Worm (Caenorhabditis elegans) whole organism, L1 larva: Measurements from ENCODE around the gene ral-1.

Experiments used
- C16A3.4 ChIP-seq: fragments of 150-350 bp; optimal IDR thresholded peaks from 2 replicates; lab custom pipeline; 2014; ENCODE audit warnings: missing biosample characterization, missing genetic modification characterization
- blmp-1 ChIP-seq: fragments of 150-350 bp; optimal IDR thresholded peaks from 2 replicates; lab custom pipeline; 2014; ENCODE audit warnings: missing biosample characterization, missing genetic modification characterization
- ceh-63 ChIP-seq: fragments of 200-800 bp; sonication (Bioruptor generic); optimal IDR thresholded peaks from 2 replicates; lab custom pipeline; 2018; ENCODE audit warnings: mild to moderate bottlenecking, missing genetic modification characterization, missing compliant biosample characterization
- ceh-88 ChIP-seq: fragments of 200-800 bp; sonication (Bioruptor generic); IDR thresholded peaks from 2 replicates; pipeline ENCODE4 v1.3.6; 2022; ENCODE audit warnings: missing genetic modification characterization, missing compliant biosample characterization
- ceh-90 ChIP-seq: sonication (generic microtip); optimal IDR thresholded peaks from 2 replicates; lab custom pipeline; 2016; ENCODE audit warnings: missing genetic modification characterization, missing compliant biosample characterization
- ces-1 ChIP-seq: fragments of 150-350 bp; optimal IDR thresholded peaks from 2 replicates; lab custom pipeline; 2014; ENCODE audit warnings: missing biosample characterization, missing genetic modification reagents, missing genetic modification characterization
- dpl-1 ChIP-seq, 3 experiments: fragments of 150-350 bp in 2 of 3; sonication (generic microtip) in 1 of 3; optimal IDR thresholded peaks; 2 replicates each; lab custom pipeline; 2014 to 2017; ENCODE audit warnings: missing biosample characterization in 3 of 3, missing genetic modification characterization in 3 of 3, missing genetic modification reagents in 3 of 3
- dsc-1 ChIP-seq: sonication (generic microtip); optimal IDR thresholded peaks from 2 replicates; lab custom pipeline; 2016; ENCODE audit warnings: mild to moderate bottlenecking, missing genetic modification characterization, missing compliant biosample characterization
- efl-1 ChIP-seq, 4 experiments: fragments of 150-350 bp; optimal IDR thresholded peaks in 3 of 4; peaks in 1 of 4; 1 replicate in 1 of 4; 2 replicates in 3 of 4; lab custom pipeline; 2014; ENCODE audit warnings: missing biosample characterization in 2 of 4, missing genetic modification characterization in 2 of 4, missing genetic modification reagents in 2 of 4
- efl-3 ChIP-seq: fragments of 200-800 bp; sonication (Bioruptor generic); optimal IDR thresholded peaks from 2 replicates; lab custom pipeline; 2018; ENCODE audit warnings: mild to moderate bottlenecking, missing genetic modification characterization, missing compliant biosample characterization
- egl-13 ChIP-seq: sonication (generic microtip); optimal IDR thresholded peaks from 2 replicates; lab custom pipeline; 2016; ENCODE audit warnings: missing genotype, missing genetic modification reagents, missing genetic modification characterization, missing compliant biosample characterization
- elt-3 ChIP-seq, 6 experiments: fragments of 150-350 bp in 1 of 6; sonication (generic microtip); optimal IDR thresholded peaks; 2 replicates each; lab custom pipeline; 2017 to 2018; ENCODE audit warnings: missing biosample characterization in 6 of 6, missing genetic modification characterization in 6 of 6, inconsistent platforms in 1 of 6
- fkh-10 ChIP-seq: sonication (generic microtip); optimal IDR thresholded peaks from 2 replicates; lab custom pipeline; 2017; ENCODE audit warnings: missing biosample characterization, missing genetic modification reagents, missing genetic modification characterization
- fkh-8 ChIP-seq: sonication (generic microtip); optimal IDR thresholded peaks from 2 replicates; lab custom pipeline; 2016; ENCODE audit warnings: mild to moderate bottlenecking, missing genetic modification characterization, missing compliant biosample characterization
- fos-1 ChIP-seq: fragments of 150-350 bp; optimal IDR thresholded peaks from 2 replicates; lab custom pipeline; 2014; ENCODE audit warnings: missing biosample characterization, missing genetic modification characterization
- hlh-4 ChIP-seq: sonication (generic microtip); optimal IDR thresholded peaks from 2 replicates; lab custom pipeline; 2016; ENCODE audit warnings: mild to moderate bottlenecking, missing genetic modification characterization, missing compliant biosample characterization
- irx-1 ChIP-seq: sonication (generic microtip); optimal IDR thresholded peaks from 2 replicates; lab custom pipeline; 2016; ENCODE audit warnings: missing genetic modification characterization, missing compliant biosample characterization
- lin-14 ChIP-seq: fragments of 200-800 bp; sonication (Bioruptor generic); optimal IDR thresholded peaks from 2 replicates; lab custom pipeline; 2018; ENCODE audit warnings: mild to moderate bottlenecking, missing genetic modification characterization, moderate library complexity, missing compliant biosample characterization
- lin-15B ChIP-seq: fragments of 150-350 bp; sonication (generic microtip); optimal IDR thresholded peaks from 3 replicates; lab custom pipeline; 2014; ENCODE audit warnings: missing biosample characterization, missing genetic modification characterization
- lin-35 ChIP-seq, 2 experiments: fragments of 150-350 bp; optimal IDR thresholded peaks; 2 replicates each; lab custom pipeline; 2014; ENCODE audit warnings: missing biosample characterization in 2 of 2, missing genetic modification characterization in 2 of 2, missing genetic modification reagents in 2 of 2
- lir-3 ChIP-seq: sonication (generic microtip); optimal IDR thresholded peaks from 2 replicates; lab custom pipeline; 2016; ENCODE audit warnings: mild to moderate bottlenecking, missing genetic modification characterization, moderate library complexity, missing compliant biosample characterization; ENCODE audit not compliant: poor library complexity
- lsy-2 ChIP-seq, 2 experiments: fragments of 150-350 bp; optimal IDR thresholded peaks; 2 replicates each; lab custom pipeline; 2014; ENCODE audit warnings: missing biosample characterization in 2 of 2, missing genetic modification characterization in 2 of 2
- mab-9 ChIP-seq: fragments of 200-800 bp; sonication (Bioruptor generic); IDR thresholded peaks from 2 replicates; pipeline ENCODE4 v1.3.6; 2022; ENCODE audit warnings: missing genetic modification reagents, missing genetic modification characterization, missing compliant biosample characterization
- mdl-1 ChIP-seq, 2 experiments: fragments of 150-350 bp; optimal IDR thresholded peaks; 2 replicates each; lab custom pipeline; 2014 to 2017; ENCODE audit warnings: missing biosample characterization in 2 of 2, missing genetic modification characterization in 2 of 2, inconsistent platforms in 1 of 2
- mep-1 ChIP-seq: fragments of 150-350 bp; optimal IDR thresholded peaks from 2 replicates; lab custom pipeline; 2014; ENCODE audit warnings: missing biosample characterization, missing genetic modification characterization
- nhr-19 ChIP-seq: fragments of 200-800 bp; sonication (Bioruptor generic); conservative IDR thresholded peaks from 2 replicates; pipeline ENCODE4 v1.3.6; 2022; ENCODE audit warnings: missing genetic modification characterization, missing compliant biosample characterization
- nhr-20 ChIP-seq: sonication (generic microtip); optimal IDR thresholded peaks from 2 replicates; lab custom pipeline; 2016; ENCODE audit warnings: mild to moderate bottlenecking, missing genetic modification characterization, missing compliant biosample characterization
- nhr-237 ChIP-seq: fragments of 150-350 bp; optimal IDR thresholded peaks from 2 replicates; lab custom pipeline; 2014; ENCODE audit warnings: missing biosample characterization, missing genetic modification characterization
- nhr-28 ChIP-seq: fragments of 150-350 bp; optimal IDR thresholded peaks from 2 replicates; lab custom pipeline; 2014; ENCODE audit warnings: missing biosample characterization, missing genetic modification characterization
- nhr-47 ChIP-seq: sonication (generic microtip); optimal IDR thresholded peaks from 2 replicates; lab custom pipeline; 2016; ENCODE audit warnings: mild to moderate bottlenecking, missing genetic modification characterization, moderate library complexity, missing compliant biosample characterization
- nhr-76 ChIP-seq: sonication (generic microtip); optimal IDR thresholded peaks from 2 replicates; lab custom pipeline; 2017; ENCODE audit warnings: missing biosample characterization, missing genetic modification characterization
- nhr-77 ChIP-seq: fragments of 150-350 bp; optimal IDR thresholded peaks from 2 replicates; lab custom pipeline; 2014; ENCODE audit warnings: missing biosample characterization, missing genetic modification characterization
- nhr-85 ChIP-seq: sonication (generic microtip); peaks from one replicate; lab custom pipeline; 2016; ENCODE audit warnings: missing genetic modification characterization, inconsistent platforms, missing compliant biosample characterization
- pqm-1 ChIP-seq: sonication (generic microtip); optimal IDR thresholded peaks from 3 replicates; lab custom pipeline; 2017; ENCODE audit warnings: missing biosample characterization, missing genetic modification characterization
- rnt-1 ChIP-seq: sonication (generic microtip); optimal IDR thresholded peaks from 2 replicates; lab custom pipeline; 2016; ENCODE audit warnings: mild to moderate bottlenecking, missing genetic modification characterization, moderate library complexity, missing compliant biosample characterization
- skn-1 ChIP-seq: fragments of 150-350 bp; optimal IDR thresholded peaks from 2 replicates; lab custom pipeline; 2014; ENCODE audit warnings: missing biosample characterization, missing genetic modification characterization
- snu-23 ChIP-seq: sonication (generic microtip); optimal IDR thresholded peaks from 2 replicates; lab custom pipeline; 2016; ENCODE audit warnings: missing genetic modification characterization, missing compliant biosample characterization
- sptf-1 ChIP-seq: fragments of 150-350 bp; optimal IDR thresholded peaks from 2 replicates; lab custom pipeline; 2014; ENCODE audit warnings: missing biosample characterization, missing genetic modification characterization
- sup-37 ChIP-seq: fragments of 200-800 bp; sonication (Bioruptor generic); optimal IDR thresholded peaks from 2 replicates; lab custom pipeline; 2018; ENCODE audit warnings: mild to moderate bottlenecking, missing genetic modification characterization, missing compliant biosample characterization
- unc-130 ChIP-seq: fragments of 150-350 bp; optimal IDR thresholded peaks from 2 replicates; lab custom pipeline; 2017; ENCODE audit warnings: missing biosample characterization, missing genetic modification characterization, inconsistent platforms
- unc-30 ChIP-seq: sonication (generic microtip); optimal IDR thresholded peaks from 2 replicates; lab custom pipeline; 2017; ENCODE audit warnings: missing biosample characterization, missing genetic modification characterization
- unc-62 ChIP-seq: fragments of 150-350 bp; optimal IDR thresholded peaks from 2 replicates; lab custom pipeline; 2014; ENCODE audit warnings: missing biosample characterization, missing genetic modification reagents, missing genetic modification characterization
- unc-98 ChIP-seq: fragments of 200-800 bp; sonication (Bioruptor generic); IDR thresholded peaks from 2 replicates; pipeline ENCODE4 v1.3.6; 2022; ENCODE audit warnings: missing genetic modification characterization, missing compliant biosample characterization
- vab-15 ChIP-seq: sonication (generic microtip); optimal IDR thresholded peaks from 2 replicates; lab custom pipeline; 2017; ENCODE audit warnings: missing genotype, mild to moderate bottlenecking, missing genetic modification characterization, missing compliant biosample characterization
- xbp-1 ChIP-seq: sonication (generic microtip); optimal IDR thresholded peaks from 2 replicates; lab custom pipeline; 2016; ENCODE audit warnings: missing genetic modification characterization, missing compliant biosample characterization
- ztf-11 ChIP-seq, 2 experiments: sonication (generic microtip); optimal IDR thresholded peaks; 2 replicates each; lab custom pipeline; 2016 to 2017; ENCODE audit warnings: missing genetic modification characterization in 2 of 2, missing biosample characterization in 1 of 2, missing compliant biosample characterization in 1 of 2

Gene ral-1

DNA sequence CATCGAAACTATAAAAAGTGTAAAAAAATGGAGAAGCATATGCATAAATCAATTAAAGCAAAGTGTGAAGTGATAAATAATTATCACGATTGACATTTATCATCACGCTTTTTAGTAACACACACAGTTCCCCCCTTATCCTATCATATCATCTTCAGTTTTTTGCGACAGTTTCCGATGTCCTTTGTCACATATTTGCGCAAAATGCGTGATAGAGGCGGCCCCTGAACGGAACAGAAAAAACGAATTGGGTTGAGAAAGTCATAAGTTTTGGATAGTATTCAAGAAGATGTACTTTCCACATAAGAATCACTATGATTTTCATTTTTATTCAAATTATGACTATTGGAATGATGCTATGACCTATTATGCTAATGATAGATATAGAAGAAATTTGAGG is 38.0 kb downstream of the ral-1 start:
- peak; percentile 56 for TF ChIP-seq lin-14 (GFP tag; lab: Kevin White, UChicago)
- TF ChIP-seq dpl-1 (GFP tag; optimal IDR thresholded peaks at IDR 0.05; lab: Kevin White, UChicago) = no peak
- TF ChIP-seq elt-3 (tag; optimal IDR thresholded peaks at IDR 0.05; lab: Kevin White, UChicago) = peak in 3 of 6 experiments; percentile 2 to 35 (median 9)
- peak; percentile 71 for TF ChIP-seq blmp-1

DNA sequence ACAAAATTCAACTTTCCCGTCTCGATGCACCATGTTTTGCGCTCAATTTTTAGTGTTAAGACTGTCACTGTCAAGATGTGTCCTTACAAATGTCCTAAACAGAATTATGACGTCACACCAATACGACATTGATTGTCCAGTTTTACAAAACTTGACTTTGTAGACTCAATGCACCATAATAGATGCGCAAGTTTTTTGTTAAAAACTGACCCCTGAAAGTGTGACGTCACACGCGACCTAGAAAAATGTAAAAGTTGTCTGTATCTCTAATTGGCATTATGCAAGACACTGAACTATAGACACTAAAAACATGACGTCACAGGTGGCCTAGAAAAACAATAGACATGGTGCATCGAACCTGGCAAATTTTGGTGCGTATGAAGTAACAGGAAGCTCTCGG is 40.0 kb downstream of the ral-1 start:
- TF ChIP-seq xbp-1 (tag; lab: Kevin White, UChicago) (no peak), ceh-90 (tag; lab: Kevin White, UChicago) (no peak), nhr-76 (tag; lab: Kevin White, UChicago) (no peak), nhr-237 (no peak), efl-1 (optimal IDR thresholded peaks at IDR 0.05; lab: Kevin White, UChicago) (no peak), efl-1 (GFP tag; optimal IDR thresholded peaks at IDR 0.05 in 1 of 2; lab: Kevin White, UChicago) (no peak), hlh-4 (tag; lab: Kevin White, UChicago) (no peak), ceh-63 (GFP tag; lab: Kevin White, UChicago) (no peak), nhr-77 (no peak), unc-130 (no peak), sptf-1 (tag; lab: Kevin White, UChicago) (no peak), dsc-1 (no peak), nhr-20 (tag; lab: Kevin White, UChicago) (no peak), mab-9 (no peak), ceh-88 (GFP tag; lab: Robert Waterston, UW) (no peak), rnt-1 (tag; lab: Kevin White, UChicago) (no peak), irx-1 (tag; lab: Kevin White, UChicago) (no peak), lin-15B (no peak), sup-37 (GFP tag; lab: Kevin White, UChicago) (no peak), fos-1 (no peak), lir-3 (tag; lab: Kevin White, UChicago) (no peak)

DNA sequence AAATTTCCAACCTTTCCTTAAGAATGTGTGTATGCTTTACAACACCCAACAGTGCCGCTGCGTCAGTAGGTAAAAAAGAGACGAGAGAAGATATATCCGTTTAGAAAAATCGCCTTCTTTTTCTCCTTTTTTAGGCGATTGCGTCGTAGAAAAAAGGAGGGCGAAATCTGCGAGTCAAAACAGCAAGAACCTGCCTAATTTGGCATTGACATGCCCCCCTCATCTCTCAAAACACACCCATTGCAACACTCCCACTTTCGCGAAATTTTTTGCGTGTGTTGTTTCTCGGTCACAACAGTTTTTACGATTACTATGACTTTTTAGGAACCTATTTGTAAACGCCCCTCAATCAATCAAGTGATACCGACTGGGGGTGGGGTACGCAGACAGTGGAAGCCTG is 40.6 kb downstream of the ral-1 start:
- peak; percentile 74 for TF ChIP-seq lin-14 (GFP tag; lab: Kevin White, UChicago)
- no peak for TF ChIP-seq egl-13 (tag; lab: Kevin White, UChicago)
- TF ChIP-seq nhr-20 (tag; lab: Kevin White, UChicago) = peak; percentile 16
- peak in 4 of 6 experiments; percentile 8 to 62 (median 28) for TF ChIP-seq elt-3 (tag; optimal IDR thresholded peaks at IDR 0.05; lab: Kevin White, UChicago)
- TF ChIP-seq unc-30 = no peak
- TF ChIP-seq unc-130 = no peak
- TF ChIP-seq lsy-2 (tag; optimal IDR thresholded peaks at IDR 0.05; lab: Kevin White, UChicago) = no peak
- TF ChIP-seq irx-1 (tag; lab: Kevin White, UChicago) = no peak
- peak; percentile 78 for TF ChIP-seq blmp-1
- TF ChIP-seq efl-1 (optimal IDR thresholded peaks at IDR 0.05; lab: Kevin White, UChicago) = no peak
- TF ChIP-seq efl-1 (GFP tag; optimal IDR thresholded peaks at IDR 0.05 in 1 of 2; lab: Kevin White, UChicago) = peak in 1 of 2 experiments; percentile 21
- TF ChIP-seq mep-1 (tag; lab: Kevin White, UChicago) = peak; percentile 30
- TF ChIP-seq nhr-19 (GFP tag; lab: Robert Waterston, UW) = no peak
- peak; percentile 82 for TF ChIP-seq nhr-85
- peak; percentile 40 for TF ChIP-seq snu-23
- TF ChIP-seq nhr-47 (tag; lab: Kevin White, UChicago) = no peak

DNA sequence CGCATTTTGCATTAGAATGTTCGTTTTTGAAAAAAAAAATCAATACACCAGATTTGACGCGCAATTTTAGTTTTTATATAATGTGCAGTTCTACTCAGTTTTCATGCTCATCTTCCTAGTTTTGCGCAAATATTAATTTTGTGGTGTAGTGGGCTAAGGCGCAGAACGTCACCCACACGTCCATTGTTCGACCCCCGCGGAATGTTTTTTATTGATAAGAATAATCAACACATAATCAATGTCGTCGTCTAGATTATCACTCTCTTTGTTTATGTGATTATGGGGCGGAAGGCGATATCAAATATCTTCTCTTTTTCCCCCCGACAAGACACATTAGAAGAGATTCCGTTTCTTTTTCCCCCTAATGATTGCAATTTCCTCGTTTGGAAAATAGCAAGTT is 44.7 kb downstream of the ral-1 start:
- TF ChIP-seq unc-30 (no peak), fkh-10 (GFP tag; lab: Kevin White, UChicago) (no peak), nhr-20 (tag; lab: Kevin White, UChicago) (no peak), irx-1 (tag; lab: Kevin White, UChicago) (no peak), vab-15 (no peak), C16A3.4 (no peak), unc-62 (GFP tag; lab: Kevin White, UChicago) (no peak), elt-3 (tag; optimal IDR thresholded peaks at IDR 0.05; lab: Kevin White, UChicago) (peak in 5 of 6 experiments; percentile 13 to 81 (median 64)), ztf-11 (tag; optimal IDR thresholded peaks at IDR 0.05; lab: Kevin White, UChicago) (no peak), fkh-8 (tag; lab: Kevin White, UChicago) (no peak), ces-1 (no peak), nhr-28 (tag; lab: Kevin White, UChicago) (no peak), efl-3 (no peak), blmp-1 (peak; percentile 71), pqm-1 (tag; lab: Kevin White, UChicago) (no peak), lin-35 (GFP tag; optimal IDR thresholded peaks at IDR 0.05; lab: Kevin White, UChicago) (peak in 1 of 2 experiments; percentile 1), sptf-1 (tag; lab: Kevin White, UChicago) (no peak), mdl-1 (tag; optimal IDR thresholded peaks at IDR 0.05; lab: Kevin White, UChicago) (no peak), mep-1 (tag; lab: Kevin White, UChicago) (no peak), efl-1 (optimal IDR thresholded peaks at IDR 0.05; lab: Kevin White, UChicago) (no peak), efl-1 (GFP tag; optimal IDR thresholded peaks at IDR 0.05 in 1 of 2; lab: Kevin White, UChicago) (peak in 1 of 2 experiments; percentile 58), unc-98 (GFP tag; lab: Robert Waterston, UW) (no peak), skn-1 (tag; lab: Kevin White, UChicago) (no peak)
